Fruit fly (Drosophila melanogaster) whole organism, prepupa: Measurements from ENCODE around the gene CG1273.
A peak's percentile ranks its signal among the peaks of the same experiment; 100 is the strongest.

ENCODE experiments used
- Blimp-1 ChIP-seq: fragments of 200-800 bp; sonication (Bioruptor generic); optimal IDR thresholded peaks from 3 replicates; lab custom pipeline; 2017; ENCODE audit warnings: missing biosample characterization, missing genetic modification characterization, mild to moderate bottlenecking, moderate library complexity, missing genetic modification reagents
- CG10631 ChIP-seq: fragments of 200-800 bp; sonication (Bioruptor generic); optimal IDR thresholded peaks from 2 replicates; lab custom pipeline; 2016; ENCODE audit warnings: missing biosample characterization, missing genetic modification characterization
- CG10669 ChIP-seq: fragments of 200-800 bp; sonication (Bioruptor generic); optimal IDR thresholded peaks from 3 replicates; lab custom pipeline; 2018; ENCODE audit warnings: missing biosample characterization, mild to moderate bottlenecking, missing genetic modification characterization, moderate library complexity
- CG11902 ChIP-seq: fragments of 200-800 bp; sonication (Bioruptor generic); optimal IDR thresholded peaks from 3 replicates; lab custom pipeline; 2016; ENCODE audit warnings: missing biosample characterization, missing genetic modification characterization
- CG15336 ChIP-seq: fragments of 200-800 bp; sonication (Bioruptor generic); IDR thresholded peaks from 2 replicates; pipeline ENCODE4 v1.3.6; 2022; ENCODE audit warnings: missing biosample characterization, missing genetic modification characterization
- CG1621 ChIP-seq: fragments of 200-800 bp; sonication (Bioruptor generic); optimal IDR thresholded peaks from 3 replicates; lab custom pipeline; 2018; ENCODE audit warnings: missing biosample characterization, mild to moderate bottlenecking, missing genetic modification characterization
- CG3032 ChIP-seq: fragments of 200-800 bp; optimal IDR thresholded peaks from 2 replicates; lab custom pipeline; 2019; ENCODE audit warnings: missing biosample characterization, mild to moderate bottlenecking, missing genetic modification characterization, moderate library complexity
- CG31627 ChIP-seq: fragments of 200-800 bp; sonication (Bioruptor generic); optimal IDR thresholded peaks from 3 replicates; lab custom pipeline; 2016; ENCODE audit warnings: missing biosample characterization, missing genetic modification characterization
- CG32006 ChIP-seq: fragments of 200-800 bp; sonication (Bioruptor generic); optimal IDR thresholded peaks from 3 replicates; lab custom pipeline; 2017; ENCODE audit warnings: missing biosample characterization, mild to moderate bottlenecking, missing genetic modification characterization
- CG3919 ChIP-seq: fragments of 200-800 bp; sonication (Bioruptor generic); optimal IDR thresholded peaks from 3 replicates; lab custom pipeline; 2016; ENCODE audit warnings: missing biosample characterization, missing genetic modification characterization
- CG4318 ChIP-seq: fragments of 200-800 bp; sonication (Bioruptor generic); optimal IDR thresholded peaks from 3 replicates; lab custom pipeline; 2017; ENCODE audit warnings: missing biosample characterization, mild to moderate bottlenecking, missing genetic modification characterization
- CG6276 ChIP-seq: fragments of 200-800 bp; sonication (Bioruptor generic); optimal IDR thresholded peaks from 2 replicates; lab custom pipeline; 2017; ENCODE audit warnings: missing biosample characterization, mild to moderate bottlenecking, missing genetic modification characterization
- CG6792 ChIP-seq: fragments of 200-800 bp; sonication (Bioruptor generic); optimal IDR thresholded peaks from 3 replicates; lab custom pipeline; 2016; ENCODE audit warnings: missing biosample characterization, missing genetic modification characterization
- CG6808 ChIP-seq: fragments of 200-800 bp; sonication (Bioruptor generic); optimal IDR thresholded peaks from 3 replicates; lab custom pipeline; 2017; ENCODE audit warnings: missing biosample characterization, missing genetic modification characterization, mild to moderate bottlenecking, moderate library complexity, missing genetic modification reagents
- CG6854 ChIP-seq: fragments of 200-800 bp; sonication (Bioruptor generic); optimal IDR thresholded peaks from 2 replicates; lab custom pipeline; 2017; ENCODE audit warnings: missing biosample characterization, mild to moderate bottlenecking, missing genetic modification characterization
- CG7368 ChIP-seq: fragments of 200-800 bp; sonication (Bioruptor generic); optimal IDR thresholded peaks from 3 replicates; lab custom pipeline; 2016; ENCODE audit warnings: missing biosample characterization, missing genetic modification characterization
- CG8632 ChIP-seq: fragments of 200-800 bp; sonication (Bioruptor generic); optimal IDR thresholded peaks from 3 replicates; lab custom pipeline; 2016; ENCODE audit warnings: missing biosample characterization, missing genetic modification characterization
- CG9139 ChIP-seq: fragments of 200-800 bp; sonication (Bioruptor generic); optimal IDR thresholded peaks from 3 replicates; lab custom pipeline; 2017; ENCODE audit warnings: missing biosample characterization, mild to moderate bottlenecking, missing genetic modification characterization
- Eip75B ChIP-seq: fragments of 200-800 bp; sonication (Bioruptor generic); optimal IDR thresholded peaks from 3 replicates; lab custom pipeline; 2016; ENCODE audit warnings: missing biosample characterization, missing genetic modification characterization
- Eip78C ChIP-seq: fragments of 200-800 bp; sonication (Bioruptor generic); peaks from one replicate; lab custom pipeline; 2016; ENCODE audit warnings: missing biosample characterization, missing genetic modification characterization
- Ets96B ChIP-seq: fragments of 200-800 bp; optimal IDR thresholded peaks from 2 replicates; lab custom pipeline; 2019; ENCODE audit warnings: missing biosample characterization, mild to moderate bottlenecking, missing genetic modification characterization, moderate library complexity
- Hr38 ChIP-seq: sonication (Bioruptor generic); optimal IDR thresholded peaks from 2 replicates; lab custom pipeline; 2016; ENCODE audit warnings: missing biosample characterization, missing genetic modification characterization
- Hr39 ChIP-seq: fragments of 200-800 bp; sonication (Bioruptor generic); optimal IDR thresholded peaks from 2 replicates; lab custom pipeline; 2016; ENCODE audit warnings: missing biosample characterization, missing genetic modification characterization
- Hr4 ChIP-seq: fragments of 200-800 bp; sonication (Bioruptor generic); optimal IDR thresholded peaks from 3 replicates; lab custom pipeline; 2016; ENCODE audit warnings: missing biosample characterization, missing genetic modification characterization
- Lpt ChIP-seq: fragments of 200-800 bp; sonication (Bioruptor generic); optimal IDR thresholded peaks from 3 replicates; lab custom pipeline; 2016; ENCODE audit warnings: missing biosample characterization, missing genetic modification characterization
- Met ChIP-seq: fragments of 200-800 bp; sonication (Bioruptor generic); optimal IDR thresholded peaks from 3 replicates; lab custom pipeline; 2016; ENCODE audit warnings: missing biosample characterization, missing genetic modification characterization
- OdsH ChIP-seq: fragments of 200-800 bp; sonication (Bioruptor generic); optimal IDR thresholded peaks from 3 replicates; lab custom pipeline; 2016; ENCODE audit warnings: missing biosample characterization, missing genetic modification characterization
- Smox ChIP-seq: fragments of 200-800 bp; sonication (Bioruptor generic); optimal IDR thresholded peaks from 3 replicates; lab custom pipeline; 2016; ENCODE audit warnings: missing biosample characterization, missing genetic modification characterization
- Sox14 ChIP-seq: fragments of 200-800 bp; sonication (Bioruptor generic); optimal IDR thresholded peaks from 3 replicates; lab custom pipeline; 2016; ENCODE audit warnings: missing biosample characterization, missing genetic modification characterization
- achi ChIP-seq: fragments of 200-800 bp; sonication (Bioruptor generic); optimal IDR thresholded peaks from 3 replicates; lab custom pipeline; 2016; ENCODE audit warnings: missing biosample characterization, missing genetic modification characterization
- acj6 ChIP-seq: fragments of 200-800 bp; sonication (Bioruptor generic); optimal IDR thresholded peaks from 3 replicates; lab custom pipeline; 2016; ENCODE audit warnings: missing biosample characterization, missing genetic modification characterization
- dsx ChIP-seq: fragments of 200-800 bp; optimal IDR thresholded peaks from 3 replicates; lab custom pipeline; 2019; ENCODE audit warnings: missing biosample characterization, mild to moderate bottlenecking, missing genetic modification characterization, moderate library complexity; ENCODE audit not compliant: poor library complexity, severe bottlenecking
- eg ChIP-seq: fragments of 200-800 bp; sonication (Bioruptor generic); IDR thresholded peaks from 3 replicates; pipeline ENCODE4 v1.3.6; 2022; ENCODE audit warnings: missing biosample characterization, missing genetic modification characterization
- esn ChIP-seq: fragments of 200-800 bp; sonication (Bioruptor generic); optimal IDR thresholded peaks from 2 replicates; lab custom pipeline; 2016; ENCODE audit warnings: missing biosample characterization, mild to moderate bottlenecking, missing genetic modification characterization, moderate library complexity
- fd85E ChIP-seq: fragments of 200-800 bp; sonication (Bioruptor generic); optimal IDR thresholded peaks from 3 replicates; lab custom pipeline; 2016; ENCODE audit warnings: missing biosample characterization, missing genetic modification characterization
- fkh ChIP-seq: fragments of 200-800 bp; sonication (Bioruptor generic); optimal IDR thresholded peaks from 3 replicates; lab custom pipeline; 2017; ENCODE audit warnings: missing biosample characterization, mild to moderate bottlenecking, missing genetic modification characterization, moderate library complexity
- lz ChIP-seq: fragments of 200-800 bp; sonication (Bioruptor generic); optimal IDR thresholded peaks from 3 replicates; lab custom pipeline; 2016; ENCODE audit warnings: missing biosample characterization, missing genetic modification characterization
- pdm3 ChIP-seq: fragments of 200-800 bp; sonication (Bioruptor generic); optimal IDR thresholded peaks from 3 replicates; lab custom pipeline; 2016; ENCODE audit warnings: missing biosample characterization, missing genetic modification characterization
- salr ChIP-seq, 2 experiments: fragments of 200-800 bp; sonication (Bioruptor generic); optimal IDR thresholded peaks; 3 replicates each; lab custom pipeline; 2016 to 2018; ENCODE audit warnings: missing biosample characterization in 2 of 2, missing genetic modification characterization in 2 of 2, mild to moderate bottlenecking in 1 of 2
- spab ChIP-seq: fragments of 200-800 bp; sonication (Bioruptor generic); optimal IDR thresholded peaks from 2 replicates; lab custom pipeline; 2017; ENCODE audit warnings: missing biosample characterization, mild to moderate bottlenecking, missing genetic modification characterization, missing genetic modification reagents
- ss ChIP-seq, 2 experiments: fragments of 200-800 bp; sonication (Bioruptor generic); optimal IDR thresholded peaks; 2 replicates in 1 of 2; 3 replicates in 1 of 2; lab custom pipeline; 2017 to 2018; ENCODE audit warnings: mild to moderate bottlenecking in 2 of 2, missing biosample characterization in 2 of 2, missing genetic modification characterization in 2 of 2, moderate library complexity in 1 of 2
- svp ChIP-seq: fragments of 200-800 bp; sonication (Bioruptor generic); peaks from one replicate; lab custom pipeline; 2016; ENCODE audit warnings: missing biosample characterization, missing genetic modification characterization

Gene CG1273

dm6 chr3L:4228187-4228836 lies 35.2 kb upstream of the CG1273 start (continued):
- TF ChIP-seq fkh (GFP tag; lab: Kevin White, UChicago) (peak; percentile 61), CG11902 (GFP tag; lab: Kevin White, UChicago) (peak; percentile 97), CG6808 (peak; percentile 99), dsx (GFP tag; lab: Kevin White, UChicago) (peak; percentile 98), Blimp-1 (GFP tag; lab: Kevin White, UChicago) (peak; percentile 89), Smox (GFP tag; lab: Kevin White, UChicago) (peak; percentile 91), CG15336 (GFP tag; lab: Robert Waterston, UW) (peak; percentile 100), CG6854 (GFP tag; lab: Kevin White, UChicago) (peak; percentile 89)
- TF ChIP-seq, all 60 proteins: peak for 60

- TF ChIP-seq CG8632 (GFP tag; lab: Kevin White, UChicago), result no peak
- TF ChIP-seq CG10631 (GFP tag; lab: Kevin White, UChicago), result peak; percentile 1
- TF ChIP-seq CG6854 (GFP tag; lab: Kevin White, UChicago), result no peak
- no peak for TF ChIP-seq CG31627
- TF ChIP-seq svp (GFP tag; lab: Kevin White, UChicago), result no peak
- peak; percentile 65 for TF ChIP-seq Eip78C (GFP tag; lab: Kevin White, UChicago)
- TF ChIP-seq acj6, result no peak
- no peak for TF ChIP-seq Hr39 (GFP tag; lab: Kevin White, UChicago)
- TF ChIP-seq Ets96B (tag; lab: Kevin White, UChicago), result no peak
- TF ChIP-seq CG15336 (GFP tag; lab: Robert Waterston, UW), result no peak
- TF ChIP-seq Smox (GFP tag; lab: Kevin White, UChicago), result no peak
- no peak for TF ChIP-seq CG6808
- no peak for TF ChIP-seq Lpt (GFP tag; lab: Kevin White, UChicago)
Measured at dm6 chr3L:4229365-4229967, 34.1 kb upstream of the CG1273 start.

dm6 chr3L:4230357-4230901 lies 33.1 kb upstream of the CG1273 start:
- peak; percentile 87 for TF ChIP-seq CG9139
- peak; percentile 75 for TF ChIP-seq svp (GFP tag; lab: Kevin White, UChicago)
- TF ChIP-seq CG11902 (GFP tag; lab: Kevin White, UChicago), result peak; percentile 79
- TF ChIP-seq CG6808, result peak; percentile 95
- peak; percentile 91 for TF ChIP-seq Sox14 (GFP tag; lab: Kevin White, UChicago)
- peak; percentile 36 for TF ChIP-seq fkh (GFP tag; lab: Kevin White, UChicago)
- TF ChIP-seq CG6276 (GFP tag; lab: Kevin White, UChicago), result peak; percentile 91
- TF ChIP-seq ss (GFP tag; optimal IDR thresholded peaks at IDR 0.05; lab: Kevin White, UChicago), result peak; percentile 93 to 94
- peak; percentile 94 for TF ChIP-seq OdsH (GFP tag; lab: Kevin White, UChicago)
- TF ChIP-seq achi (GFP tag; lab: Kevin White, UChicago), result peak; percentile 89
- peak; percentile 55 for TF ChIP-seq fd85E (GFP tag; lab: Kevin White, UChicago)
- TF ChIP-seq spab, result peak; percentile 93
- TF ChIP-seq pdm3 (GFP tag; lab: Kevin White, UChicago), result peak; percentile 93
- peak; percentile 92 for TF ChIP-seq Lpt (GFP tag; lab: Kevin White, UChicago)
- peak; percentile 93 for TF ChIP-seq CG10669
- TF ChIP-seq Smox (GFP tag; lab: Kevin White, UChicago), result peak; percentile 33
- peak; percentile 94 for TF ChIP-seq CG3032 (tag; lab: Kevin White, UChicago)
- peak; percentile 64 for TF ChIP-seq Hr39 (GFP tag; lab: Kevin White, UChicago)
- peak; percentile 93 for TF ChIP-seq Eip75B
- TF ChIP-seq lz (GFP tag; lab: Kevin White, UChicago), result peak; percentile 54
- peak; percentile 91 for TF ChIP-seq CG10631 (GFP tag; lab: Kevin White, UChicago)
- peak; percentile 90 for TF ChIP-seq eg (GFP tag; lab: Robert Waterston, UW)
- TF ChIP-seq Met (GFP tag; lab: Kevin White, UChicago), result peak; percentile 66
- peak; percentile 86 to 92 for TF ChIP-seq salr (GFP tag; optimal IDR thresholded peaks at IDR 0.05; lab: Kevin White, UChicago)
- TF ChIP-seq CG31627, result peak; percentile 52
- no peak for TF ChIP-seq Hr38 (GFP tag; lab: Kevin White, UChicago)
- TF ChIP-seq CG3919 (GFP tag; lab: Kevin White, UChicago), result peak; percentile 93
- peak; percentile 97 for TF ChIP-seq Hr4 (GFP tag; lab: Kevin White, UChicago)
- peak; percentile 97 for TF ChIP-seq CG32006 (GFP tag; lab: Kevin White, UChicago)
- peak; percentile 88 for TF ChIP-seq CG1621 (tag; lab: Kevin White, UChicago)
- TF ChIP-seq CG7368 (GFP tag; lab: Kevin White, UChicago), result peak; percentile 88
- peak; percentile 93 for TF ChIP-seq CG15336 (GFP tag; lab: Robert Waterston, UW)
- TF ChIP-seq dsx (GFP tag; lab: Kevin White, UChicago), result peak; percentile 89
- TF ChIP-seq CG6792 (GFP tag; lab: Kevin White, UChicago), result peak; percentile 83
- TF ChIP-seq CG4318 (GFP tag; lab: Kevin White, UChicago), result peak; percentile 93
- TF ChIP-seq esn (GFP tag; lab: Kevin White, UChicago), result peak; percentile 67
